Fruit fly (Drosophila melanogaster): ENCODE results near the gene CG33298.

DNA sequence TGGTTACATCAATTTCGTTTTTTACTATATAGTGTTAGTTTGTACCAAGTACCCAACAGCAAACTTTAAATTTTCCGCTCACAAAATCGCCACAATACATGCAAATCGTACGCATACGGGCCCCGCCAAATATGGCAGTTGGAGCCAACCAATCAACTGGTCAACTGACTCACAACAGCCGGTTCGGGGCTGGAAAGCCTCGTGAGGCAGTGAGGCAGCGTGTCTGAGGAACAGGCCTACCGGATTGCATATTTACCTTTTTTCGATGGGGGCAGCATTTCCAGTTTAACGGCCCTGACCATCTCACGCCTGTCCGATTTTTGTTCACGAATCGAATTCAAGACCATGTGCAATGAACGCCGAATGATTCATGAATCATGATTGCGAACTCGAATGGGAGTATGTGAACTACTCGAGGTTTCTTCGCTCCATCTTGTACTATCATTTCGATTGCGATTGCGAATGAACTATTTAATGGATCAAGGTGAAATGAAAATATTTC is 11.3 kb downstream of the CG33298 start:
- TF ChIP-seq dmrt93B (GFP tag; optimal IDR thresholded peaks at IDR 0.05) = no peak
- TF ChIP-seq GATAd (GFP tag; optimal IDR thresholded peaks at IDR 0.05) = no peak
- TF ChIP-seq pan (optimal IDR thresholded peaks at IDR 0.05) = no peak
